Fruit fly (Drosophila melanogaster) whole organism, adult: ENCODE results near the gene CG34179.

Experiments used
- CG5204 ChIP-seq: fragments of 200-800 bp; sonication (Bioruptor generic); optimal IDR thresholded peaks from 2 replicates; lab custom pipeline; 2016; ENCODE audit warnings: missing biosample characterization, missing genetic modification characterization
- CG7045 ChIP-seq: fragments of 200-800 bp; sonication (Bioruptor generic); optimal IDR thresholded peaks from 2 replicates; lab custom pipeline; 2017; ENCODE audit warnings: missing biosample characterization, mild to moderate bottlenecking, missing genetic modification characterization
- cnc ChIP-seq, 2 experiments: fragments of >200 bp; optimal IDR thresholded peaks; 2 replicates each; lab custom pipeline; 2017
- pad ChIP-seq: fragments of 200-800 bp; sonication (Bioruptor generic); optimal IDR thresholded peaks from 3 replicates; lab custom pipeline; 2017; ENCODE audit warnings: missing biosample characterization, missing genetic modification characterization, mild to moderate bottlenecking, moderate library complexity, missing genetic modification reagents

dm6 chr2L:6088371-6089365 lies 40.2 kb upstream of the CG34179 start:
- TF ChIP-seq pad (GFP tag; lab: Kevin White, UChicago) (peak; percentile 54), cnc (optimal IDR thresholded peaks at IDR 0.05; lab: Kevin White, UChicago) (peak; percentile 91 to 93), CG7045 (peak; percentile 47), CG5204 (GFP tag; lab: Kevin White, UChicago) (no peak)
